Worm (Caenorhabditis elegans): Measurements from ENCODE around the gene C39B10.7.

C39B10.7 gene

ce11 chrX:10430866-10431265, 45.8 kb upstream of the C39B10.7 start:
- TF ChIP-seq ceh-27 (GFP tag; optimal IDR thresholded peaks at IDR 0.05) (no peak), nhr-80 (tag; optimal IDR thresholded peaks at IDR 0.05) (peak; percentile 73), dox-1 (GFP tag; IDR thresholded peaks at IDR 0.05) (0 out of 2 replicates have a peak, but pooled peaks have one; percentile 18), snpc-1.1 (tag; optimal IDR thresholded peaks at IDR 0.05; ENCODE audit: insufficient read depth) (no peak)

DNA sequence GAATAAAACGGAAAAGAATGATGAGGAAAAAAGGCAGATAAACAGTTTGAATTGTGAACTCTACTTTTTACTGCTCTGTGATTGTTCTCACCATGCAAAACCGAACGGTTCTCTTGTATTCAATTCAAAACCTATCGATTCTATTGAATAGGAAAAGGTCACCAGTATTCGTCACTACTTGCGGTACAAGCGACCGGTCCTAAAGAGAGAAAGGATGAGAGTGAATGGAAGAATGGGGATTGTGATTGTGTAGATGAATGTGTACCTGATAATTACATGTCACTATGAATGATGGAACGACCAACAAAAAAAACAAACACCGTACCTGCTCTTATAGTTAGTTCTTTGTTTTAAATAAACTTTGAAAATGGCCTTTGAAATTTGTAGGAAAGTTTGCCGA, 43.9 kb upstream of the C39B10.7 start:
- TF ChIP-seq lin-40 (tag; optimal IDR thresholded peaks at IDR 0.05) (no peak), egl-44 (GFP tag; IDR thresholded peaks at IDR 0.05) (no peak)

DNA sequence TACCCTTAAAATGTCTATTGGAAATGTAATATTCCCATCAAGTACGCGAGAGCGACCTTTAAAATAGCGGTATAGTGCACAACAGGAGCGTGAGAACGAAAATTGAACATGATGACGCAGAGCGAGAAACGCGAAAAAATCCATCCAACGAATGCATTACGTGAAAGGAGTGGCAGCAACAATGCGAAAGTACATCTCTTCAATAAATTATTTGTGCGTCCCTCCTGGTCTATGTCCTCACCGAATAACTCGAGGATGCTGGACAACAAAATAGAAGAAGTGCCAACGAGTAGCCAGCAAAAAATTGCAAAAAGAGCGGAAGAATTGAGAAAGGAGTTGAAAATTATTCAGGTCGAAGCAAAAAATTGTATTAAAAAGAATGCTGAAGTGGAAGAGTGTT, 42.8 kb upstream of the C39B10.7 start:
- TF ChIP-seq F52B5.7 (tag; optimal IDR thresholded peaks at IDR 0.05) (no peak), lin-35 (GFP tag; optimal IDR thresholded peaks at IDR 0.05) (no peak), ceh-27 (GFP tag; optimal IDR thresholded peaks at IDR 0.05) (peak; percentile 30)

- peak; percentile 50; the same call in 1 of the 2 replicates for TF ChIP-seq bed-2 (GFP tag; IDR thresholded peaks at IDR 0.05)
- peak; percentile 60; the same call in 1 of the 2 replicates for TF ChIP-seq ztf-6 (GFP tag; IDR thresholded peaks at IDR 0.05)
- peak; percentile 33 for TF ChIP-seq attf-5 (GFP tag; optimal IDR thresholded peaks at IDR 0.05)
- no peak for TF ChIP-seq ztf-26 (tag; optimal IDR thresholded peaks at IDR 0.05)
- no peak for TF ChIP-seq dox-1 (GFP tag; IDR thresholded peaks at IDR 0.05)
- TF ChIP-seq tbx-9 (tag; optimal IDR thresholded peaks at IDR 0.05; ENCODE audit: borderline replicate concordance), result no peak
- no peak for TF ChIP-seq rec-8 (tag; optimal IDR thresholded peaks at IDR 0.05)
- no peak for TF ChIP-seq lir-1 (GFP tag; conservative IDR thresholded peaks at IDR 0.05)
- TF ChIP-seq hlh-26 (GFP tag; conservative IDR thresholded peaks at IDR 0.05), result no peak
- TF ChIP-seq pbrm-1 (GFP tag; IDR thresholded peaks at IDR 0.05), result 0 out of 2 replicates have a peak, but pooled peaks have one; percentile 48
- no peak for TF ChIP-seq unc-130 (GFP tag; optimal IDR thresholded peaks at IDR 0.05)
- peak; percentile 89 for TF ChIP-seq K12H6.12 (tag; optimal IDR thresholded peaks at IDR 0.05)
- TF ChIP-seq F49E8.2 (tag; optimal IDR thresholded peaks at IDR 0.05; ENCODE audit: insufficient read depth), result no peak
- TF ChIP-seq akir-1 (GFP tag; optimal IDR thresholded peaks at IDR 0.05), result no peak
- no peak for TF ChIP-seq him-1 (tag; optimal IDR thresholded peaks at IDR 0.05)
- TF ChIP-seq zfh-2 (GFP tag; conservative IDR thresholded peaks at IDR 0.05), result peak; percentile 98
- TF ChIP-seq ceh-91 (GFP tag; IDR thresholded peaks at IDR 0.05), result no peak
- TF ChIP-seq zim-3 (tag; optimal IDR thresholded peaks at IDR 0.05), result no peak
- TF ChIP-seq egl-44 (GFP tag; IDR thresholded peaks at IDR 0.05), result no peak
- peak; percentile 67 for TF ChIP-seq ceh-27 (GFP tag; optimal IDR thresholded peaks at IDR 0.05)
- peak; percentile 55 for TF ChIP-seq hmg-1.2 (GFP tag; IDR thresholded peaks at IDR 0.05)
- TF ChIP-seq chd-7 (tag; optimal IDR thresholded peaks at IDR 0.05), result no peak
- no peak for TF ChIP-seq F10E7.11 (tag; optimal IDR thresholded peaks at IDR 0.05)
- TF ChIP-seq Y67H2A.10 (GFP tag; conservative IDR thresholded peaks at IDR 0.05), result no peak
- TF ChIP-seq K11D2.4 (GFP tag; IDR thresholded peaks at IDR 0.05), result peak; percentile 64; the same call in 1 of the 2 replicates
- no peak for TF ChIP-seq madf-6 (GFP tag; IDR thresholded peaks at IDR 0.05)
- 0 out of 2 replicates have a peak, but pooled peaks have one; percentile 62 for TF ChIP-seq egl-18 (GFP tag; IDR thresholded peaks at IDR 0.05)
- no peak for TF ChIP-seq repo-1 (tag; optimal IDR thresholded peaks at IDR 0.05)
- TF ChIP-seq rcor-1 (GFP tag; IDR thresholded peaks at IDR 0.05), result no peak
- TF ChIP-seq bed-1 (GFP tag; IDR thresholded peaks at IDR 0.05), result no peak
- TF ChIP-seq F52B5.7 (tag; optimal IDR thresholded peaks at IDR 0.05), result no peak
- TF ChIP-seq lin-54 (GFP tag; optimal IDR thresholded peaks at IDR 0.05), result no peak
- TF ChIP-seq egrh-3 (GFP tag; IDR thresholded peaks at IDR 0.05), result peak; percentile 66; the same call in 1 of the 2 replicates
Measured at ce11 chrX:10435492-10435939, 41.2 kb upstream of the C39B10.7 start.

All from whole organism, young adult.